Fruit fly (Drosophila melanogaster) whole organism, embryonic: ENCODE data around the gene CG4615.

Source experiments
- Atf6 ChIP-seq: fragments of 200-800 bp; sonication (Bioruptor generic); IDR thresholded peaks from 2 replicates; pipeline ENCODE4 v1.3.6; 2022; ENCODE audit warnings: missing biosample characterization, missing genetic modification characterization
- C15 ChIP-seq: fragments of 200-800 bp; sonication (Bioruptor generic); IDR thresholded peaks from 3 replicates; pipeline ENCODE4 v1.3.6; 2022; ENCODE audit warnings: missing biosample characterization, missing genetic modification characterization
- CG1024 ChIP-seq: fragments of 200-800 bp; sonication (Bioruptor generic); IDR thresholded peaks from 2 replicates; pipeline ENCODE4 v1.3.6; 2022; ENCODE audit warnings: missing biosample characterization, missing genetic modification characterization
- CG10274 ChIP-seq: fragments of 200-800 bp; sonication (Bioruptor generic); optimal IDR thresholded peaks from 3 replicates; lab custom pipeline; 2017; ENCODE audit warnings: missing biosample characterization, mild to moderate bottlenecking, missing genetic modification characterization
- CG10366 ChIP-seq: fragments of 200-800 bp; sonication (Bioruptor generic); IDR thresholded peaks from 2 replicates; pipeline ENCODE4 v1.3.6; 2022; ENCODE audit warnings: missing biosample characterization, missing genetic modification characterization
- CG10979 ChIP-seq: fragments of 200-800 bp; sonication (Bioruptor generic); optimal IDR thresholded peaks from 2 replicates; lab custom pipeline; 2018; ENCODE audit warnings: missing biosample characterization, mild to moderate bottlenecking, missing genetic modification characterization, moderate library complexity
- CG11696 ChIP-seq: fragments of 200-800 bp; sonication (Bioruptor generic); IDR thresholded peaks from 2 replicates; pipeline ENCODE4 v1.3.6; 2022; ENCODE audit warnings: missing biosample characterization, missing genetic modification characterization
- CG12104 ChIP-seq: fragments of 200-800 bp; sonication (Bioruptor generic); optimal IDR thresholded peaks from 3 replicates; lab custom pipeline; 2016; ENCODE audit warnings: missing biosample characterization, missing genetic modification characterization
- CG13287 ChIP-seq: fragments of 200-800 bp; sonication (Bioruptor generic); IDR thresholded peaks from 2 replicates; pipeline ENCODE4 v1.3.6; 2022; ENCODE audit warnings: missing biosample characterization, missing genetic modification characterization; ENCODE audit not compliant: partially characterized antibody
- CG14014 ChIP-seq: fragments of 200-800 bp; sonication (Bioruptor generic); IDR thresholded peaks from 2 replicates; pipeline ENCODE4 v1.3.6; 2022; ENCODE audit warnings: missing biosample characterization, missing genetic modification characterization
- CG14667 ChIP-seq: fragments of 200-800 bp; sonication (Bioruptor generic); IDR thresholded peaks from 2 replicates; pipeline ENCODE4 v1.3.6; 2022; ENCODE audit warnings: missing biosample characterization, missing genetic modification characterization
- CG1792 ChIP-seq: fragments of 200-800 bp; sonication (Bioruptor generic); optimal IDR thresholded peaks from 2 replicates; lab custom pipeline; 2016; ENCODE audit warnings: missing biosample characterization, missing genetic modification characterization
- CG2129 ChIP-seq: fragments of 200-800 bp; sonication (Bioruptor generic); IDR thresholded peaks from 2 replicates; pipeline ENCODE4 v1.3.6; 2022; ENCODE audit warnings: missing biosample characterization, missing genetic modification characterization; ENCODE audit not compliant: partially characterized antibody
- CG31388 ChIP-seq: fragments of 200-800 bp; sonication (Bioruptor generic); optimal IDR thresholded peaks from 2 replicates; lab custom pipeline; 2016; ENCODE audit warnings: missing biosample characterization, missing genetic modification characterization
- CG32532 ChIP-seq: fragments of 200-800 bp; sonication (Bioruptor generic); IDR thresholded peaks from 2 replicates; pipeline ENCODE4 v1.3.6; 2022; ENCODE audit warnings: missing biosample characterization, missing genetic modification characterization
- CG4424 ChIP-seq: fragments of 200-800 bp; sonication (Bioruptor generic); optimal IDR thresholded peaks from 3 replicates; lab custom pipeline; 2016; ENCODE audit warnings: missing biosample characterization, missing genetic modification characterization
- CG9876 ChIP-seq: fragments of 200-800 bp; sonication (Bioruptor generic); optimal IDR thresholded peaks from 2 replicates; lab custom pipeline; 2016; ENCODE audit warnings: missing biosample characterization, missing genetic modification characterization
- CG9932 ChIP-seq: fragments of 200-800 bp; sonication (Bioruptor generic); IDR thresholded peaks from 2 replicates; pipeline ENCODE4 v1.3.6; 2022; ENCODE audit warnings: missing biosample characterization, missing genetic modification characterization
- CHES-1-like ChIP-seq: fragments of 200-800 bp; sonication (Bioruptor generic); optimal IDR thresholded peaks from 2 replicates; lab custom pipeline; 2016; ENCODE audit warnings: missing biosample characterization, missing genetic modification characterization
- Camta ChIP-seq: fragments of 200-800 bp; sonication (Bioruptor generic); optimal IDR thresholded peaks from 2 replicates; lab custom pipeline; 2016; ENCODE audit warnings: missing biosample characterization, missing genetic modification characterization
- CrebB ChIP-seq: fragments of 200-800 bp; sonication (Bioruptor generic); optimal IDR thresholded peaks from 3 replicates; lab custom pipeline; 2018; ENCODE audit warnings: missing biosample characterization, mild to moderate bottlenecking, missing genetic modification characterization
- D19B ChIP-seq: fragments of 200-800 bp; sonication (Bioruptor generic); optimal IDR thresholded peaks from 2 replicates; lab custom pipeline; 2017; ENCODE audit warnings: missing biosample characterization, mild to moderate bottlenecking, missing genetic modification characterization
- Dip2 ChIP-seq: fragments of 200-800 bp; sonication (Bioruptor generic); IDR thresholded peaks from 2 replicates; pipeline ENCODE4 v1.3.6; 2022; ENCODE audit warnings: missing biosample characterization, missing genetic modification characterization
- Drgx ChIP-seq: fragments of 200-800 bp; sonication (Bioruptor generic); IDR thresholded peaks from 2 replicates; pipeline ENCODE4 v1.3.6; 2022; ENCODE audit warnings: missing biosample characterization, missing genetic modification characterization
- Eip74EF ChIP-seq, 2 experiments: fragments of 200-800 bp in 1 of 2; fragments of >200 bp in 1 of 2; sonication (Bioruptor generic) in 1 of 2; optimal IDR thresholded peaks; 2 replicates each; lab custom pipeline; 2017 to 2019; ENCODE audit warnings: missing biosample characterization in 2 of 2, missing genetic modification characterization in 2 of 2, mild to moderate bottlenecking in 1 of 2, moderate library complexity in 1 of 2
- Hr78 ChIP-seq, 2 experiments: fragments of 200-800 bp in 1 of 2; fragments of >200 bp in 1 of 2; sonication (Bioruptor generic) in 1 of 2; optimal IDR thresholded peaks; 2 replicates each; lab custom pipeline; 2017 to 2019; ENCODE audit warnings: missing biosample characterization in 2 of 2, missing genetic modification characterization in 2 of 2, mild to moderate bottlenecking in 1 of 2, moderate library complexity in 1 of 2
- MTF-1 ChIP-seq: fragments of 200-800 bp; sonication (Bioruptor generic); optimal IDR thresholded peaks from 2 replicates; lab custom pipeline; 2018; ENCODE audit warnings: missing biosample characterization, mild to moderate bottlenecking, missing genetic modification characterization, borderline replicate concordance
- Med ChIP-seq: fragments of 200-800 bp; sonication (Bioruptor generic); peaks from one replicate; lab custom pipeline; 2016; ENCODE audit warnings: missing biosample characterization, missing genetic modification characterization, mild to moderate bottlenecking, inconsistent platforms, moderate library complexity
- Meics ChIP-seq: fragments of 200-800 bp; sonication (Bioruptor generic); optimal IDR thresholded peaks from 2 replicates; lab custom pipeline; 2017; ENCODE audit warnings: missing biosample characterization, mild to moderate bottlenecking, missing genetic modification characterization
- Poxn ChIP-seq: fragments of 200-800 bp; sonication (Bioruptor generic); IDR thresholded peaks from 2 replicates; pipeline ENCODE4 v1.3.6; 2022; ENCODE audit warnings: missing biosample characterization, missing genetic modification characterization
- Sox100B ChIP-seq: fragments of 200-800 bp; sonication (Bioruptor generic); optimal IDR thresholded peaks from 3 replicates; lab custom pipeline; 2018; ENCODE audit warnings: missing biosample characterization, mild to moderate bottlenecking, missing genetic modification characterization
- Usf ChIP-seq: fragments of 200-800 bp; sonication (Bioruptor generic); optimal IDR thresholded peaks from 2 replicates; lab custom pipeline; 2017; ENCODE audit warnings: missing genotype, missing biosample characterization, missing genetic modification characterization
- ac ChIP-seq: fragments of 200-800 bp; sonication (Bioruptor generic); optimal IDR thresholded peaks from 3 replicates; lab custom pipeline; 2017; ENCODE audit warnings: missing biosample characterization, mild to moderate bottlenecking, missing genetic modification characterization
- bbx ChIP-seq: fragments of 200-800 bp; sonication (Bioruptor generic); IDR thresholded peaks from 2 replicates; pipeline ENCODE4 v1.3.6; 2022; ENCODE audit warnings: missing biosample characterization, missing genetic modification characterization; ENCODE audit not compliant: partially characterized antibody
- dati ChIP-seq: fragments of 200-800 bp; sonication (Bioruptor generic); IDR thresholded peaks from 2 replicates; pipeline ENCODE4 v1.3.6; 2022; ENCODE audit warnings: missing biosample characterization, missing genetic modification characterization
- dpn ChIP-seq, 2 experiments: fragments of 200-800 bp; sonication (Bioruptor generic); optimal IDR thresholded peaks; 3 replicates each; lab custom pipeline; 2016; ENCODE audit warnings: missing biosample characterization in 2 of 2, missing genetic modification characterization in 2 of 2
- fd96Cb ChIP-seq: fragments of 200-800 bp; sonication (Bioruptor generic); optimal IDR thresholded peaks from 2 replicates; lab custom pipeline; 2018; ENCODE audit warnings: missing biosample characterization, mild to moderate bottlenecking, missing genetic modification characterization, moderate library complexity
- hb ChIP-seq: fragments of 200-800 bp; sonication (Bioruptor generic); IDR thresholded peaks from 3 replicates; pipeline ENCODE4 v1.3.6; 2022; ENCODE audit warnings: missing biosample characterization, missing genetic modification characterization; ENCODE audit not compliant: partially characterized antibody
- mld ChIP-seq: fragments of 200-800 bp; sonication (Bioruptor generic); IDR thresholded peaks from 3 replicates; pipeline ENCODE4 v1.3.6; 2022; ENCODE audit warnings: missing biosample characterization, missing genetic modification characterization; ENCODE audit not compliant: partially characterized antibody
- nom ChIP-seq: fragments of 200-800 bp; sonication (Bioruptor generic); optimal IDR thresholded peaks from 2 replicates; lab custom pipeline; 2017; ENCODE audit warnings: missing biosample characterization, missing genetic modification characterization, mild to moderate bottlenecking, moderate library complexity, missing genetic modification reagents
- odd ChIP-seq: fragments of 200-800 bp; sonication (Bioruptor generic); optimal IDR thresholded peaks from 2 replicates; lab custom pipeline; 2017; ENCODE audit warnings: missing biosample characterization, mild to moderate bottlenecking, missing genetic modification characterization
- phol ChIP-seq: fragments of 200-800 bp; sonication (Bioruptor generic); optimal IDR thresholded peaks from 3 replicates; lab custom pipeline; 2018; ENCODE audit warnings: missing biosample characterization, mild to moderate bottlenecking, missing genetic modification characterization, moderate library complexity
- repo ChIP-seq: fragments of 200-800 bp; sonication (Bioruptor generic); optimal IDR thresholded peaks from 2 replicates; lab custom pipeline; 2016; ENCODE audit warnings: missing biosample characterization, missing genetic modification characterization
- rib ChIP-seq: fragments of 200-800 bp; sonication (Bioruptor generic); IDR thresholded peaks from 2 replicates; pipeline ENCODE4 v1.3.6; 2022; ENCODE audit warnings: missing biosample characterization, missing genetic modification characterization
- shn ChIP-seq: fragments of 200-800 bp; sonication (Bioruptor generic); optimal IDR thresholded peaks from 3 replicates; lab custom pipeline; 2016; ENCODE audit warnings: missing biosample characterization, missing genetic modification characterization
- slou ChIP-seq: fragments of 200-800 bp; sonication (Bioruptor generic); optimal IDR thresholded peaks from 3 replicates; lab custom pipeline; 2016; ENCODE audit warnings: missing biosample characterization, missing genetic modification characterization
- sob ChIP-seq: fragments of 200-800 bp; sonication (Bioruptor generic); IDR thresholded peaks from 2 replicates; pipeline ENCODE4 v1.3.6; 2022; ENCODE audit warnings: missing biosample characterization, missing genetic modification characterization
- tx ChIP-seq: fragments of 200-800 bp; sonication (Bioruptor generic); optimal IDR thresholded peaks from 2 replicates; lab custom pipeline; 2016; ENCODE audit warnings: missing biosample characterization, missing genetic modification characterization
- unpg ChIP-seq: fragments of 200-800 bp; sonication (Bioruptor generic); optimal IDR thresholded peaks from 3 replicates; lab custom pipeline; 2018; ENCODE audit warnings: missing biosample characterization, mild to moderate bottlenecking, missing genetic modification characterization, moderate library complexity

The CG4615 gene

DNA sequence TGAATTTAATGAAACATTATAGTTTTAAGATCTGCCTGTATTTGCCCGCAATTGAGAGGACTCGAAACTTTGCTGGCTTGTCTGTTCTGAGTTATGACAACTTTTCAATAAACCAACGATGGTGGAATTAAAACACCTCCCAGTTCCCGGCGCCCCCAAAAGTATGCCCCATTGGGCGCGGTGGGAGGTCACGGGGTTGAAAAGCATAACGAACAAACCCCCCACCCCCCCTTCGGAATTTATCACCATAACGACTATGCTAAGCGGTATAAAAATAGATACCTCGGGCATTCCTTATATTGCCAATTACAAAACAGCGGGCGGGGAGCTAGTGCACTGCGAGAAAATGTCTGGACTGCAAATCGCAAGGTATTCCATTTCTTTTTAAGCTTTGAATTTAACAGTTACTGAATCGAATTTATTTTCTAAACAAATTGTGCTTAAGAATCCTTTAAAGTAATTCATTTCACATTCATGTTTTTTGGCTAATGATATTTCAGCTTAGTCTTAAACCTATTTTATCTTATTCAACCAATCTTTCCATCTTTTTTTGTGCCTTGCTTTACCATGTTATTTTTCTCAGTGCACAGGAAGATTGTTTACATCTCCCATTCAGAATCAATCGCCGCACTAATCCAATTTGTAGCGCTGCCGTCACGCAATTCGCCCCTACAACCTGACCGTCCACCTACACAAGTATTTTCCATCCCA, 643 bp downstream of the CG4615 start (continued):
- no peak for TF ChIP-seq MTF-1 (GFP tag; lab: Kevin White, UChicago)
- TF ChIP-seq ac (GFP tag; lab: Kevin White, UChicago): peak; percentile 47
- peak; percentile 84 for TF ChIP-seq phol (tag; lab: Kevin White, UChicago)
- TF ChIP-seq fd96Cb: peak; percentile 75
- no peak; the same call in 1 of the 2 replicates for TF ChIP-seq dati (GFP tag; lab: Robert Waterston, UW)
- peak; percentile 93 for TF ChIP-seq CHES-1-like (GFP tag; lab: Kevin White, UChicago)
- TF ChIP-seq slou (GFP tag; lab: Kevin White, UChicago): peak; percentile 82
- TF ChIP-seq Hr78 (GFP tag; optimal IDR thresholded peaks at IDR 0.05; lab: Kevin White, UChicago): peak in 1 of 2 experiments; percentile 100
- peak; percentile 77 for TF ChIP-seq CG32532 (GFP tag; lab: Robert Waterston, UW)
- no peak for TF ChIP-seq mld
- TF ChIP-seq odd (GFP tag; lab: Kevin White, UChicago): peak; percentile 84
- TF ChIP-seq CG9932 (GFP tag; lab: Robert Waterston, UW): peak; percentile 70
- peak; percentile 59 for TF ChIP-seq Poxn (GFP tag; lab: Robert Waterston, UW)
- TF ChIP-seq CrebB (tag; lab: Kevin White, UChicago): peak; percentile 77
- no peak for TF ChIP-seq CG1792 (GFP tag; lab: Kevin White, UChicago)
- TF ChIP-seq hb: no peak
- peak; percentile 81 for TF ChIP-seq Meics
- TF ChIP-seq CG11696 (GFP tag; lab: Robert Waterston, UW): peak; percentile 43; the same call in 1 of the 2 replicates
- peak; percentile 91 for TF ChIP-seq unpg (GFP tag; lab: Kevin White, UChicago)
- peak; percentile 85 for TF ChIP-seq CG10979 (tag; lab: Kevin White, UChicago)
- TF ChIP-seq, all 482 proteins: peak for 353

DNA sequence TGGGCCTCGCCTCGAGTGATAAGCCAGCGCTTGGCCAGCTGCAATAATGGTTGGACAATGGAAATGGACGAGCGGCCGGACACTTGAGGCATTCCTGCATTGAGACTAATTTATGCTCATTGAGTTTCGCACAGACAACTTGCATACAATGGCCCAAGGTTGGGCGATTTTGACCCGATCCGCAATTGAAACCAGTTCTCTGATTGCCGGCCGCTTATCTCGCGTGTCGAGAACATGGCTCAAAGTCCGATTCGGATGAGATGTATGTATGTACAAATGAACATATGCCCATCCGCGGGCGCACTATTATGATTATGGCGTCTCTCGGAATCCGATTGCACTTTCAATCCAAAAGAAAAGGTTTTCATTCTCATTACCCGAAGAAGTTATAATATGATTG, 1.4 kb downstream of the CG4615 start:
- TF ChIP-seq CG14667: no peak
- no peak for TF ChIP-seq bbx (GFP tag; lab: Robert Waterston, UW)
- no peak for TF ChIP-seq CG31388
- TF ChIP-seq CG13287 (GFP tag; lab: Robert Waterston, UW): no peak
- TF ChIP-seq CG12104: no peak
- 0 out of 2 replicates have a peak, but pooled peaks have one; percentile 7 for TF ChIP-seq Drgx
- no peak for TF ChIP-seq Dip2 (GFP tag; lab: Robert Waterston, UW)
- TF ChIP-seq Eip74EF (GFP tag; optimal IDR thresholded peaks at IDR 0.05; lab: Kevin White, UChicago): no peak
- TF ChIP-seq D19B (GFP tag; lab: Kevin White, UChicago): no peak
- peak; percentile 7 for TF ChIP-seq Med
- TF ChIP-seq sob (GFP tag; lab: Robert Waterston, UW): no peak
- TF ChIP-seq CG1792 (GFP tag; lab: Kevin White, UChicago): no peak
- no peak for TF ChIP-seq Atf6
- peak; percentile 92 for TF ChIP-seq nom (GFP tag; lab: Kevin White, UChicago)
- TF ChIP-seq CG10366: no peak
- TF ChIP-seq, all 482 proteins: peak for 3

DNA sequence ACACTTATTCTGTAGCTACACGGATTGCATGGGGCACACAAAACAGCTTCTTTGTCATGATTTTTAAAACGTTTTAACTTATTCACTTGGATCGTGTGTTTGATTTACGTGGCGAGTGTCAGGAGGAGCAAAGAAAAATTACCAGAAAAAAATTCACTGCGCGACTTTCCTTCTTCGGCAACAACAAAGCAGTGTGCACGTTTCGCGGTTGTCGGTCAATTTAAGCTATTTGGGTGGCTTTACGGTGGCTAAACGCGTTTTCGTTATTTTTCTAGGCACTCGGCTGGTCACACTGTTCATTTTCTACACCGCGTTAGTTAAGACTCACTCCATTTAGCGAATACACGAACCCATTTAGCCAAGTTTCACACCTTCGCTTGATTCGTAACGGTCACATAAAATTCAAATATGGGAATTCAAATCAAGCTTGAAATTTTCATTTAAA, 4.2 kb downstream of the CG4615 start, which contains the start of gene Sxl:
TSS of gene Sxl (minus strand) at position 195 of the 445 bp plus-strand sequence.
- TF ChIP-seq rib (GFP tag; lab: Robert Waterston, UW) (no peak), repo (peak; percentile 29), CG1024 (GFP tag; lab: Robert Waterston, UW) (no peak), Usf (GFP tag; lab: Kevin White, UChicago) (no peak), shn (GFP tag; lab: Kevin White, UChicago) (no peak), CG10274 (GFP tag; lab: Kevin White, UChicago) (no peak), CG2129 (GFP tag; lab: Robert Waterston, UW) (no peak), CG4424 (GFP tag; lab: Kevin White, UChicago) (no peak), tx (GFP tag; lab: Kevin White, UChicago) (no peak), dpn (GFP tag; optimal IDR thresholded peaks at IDR 0.05; lab: Kevin White, UChicago) (peak in 1 of 2 experiments; percentile 8), CG9876 (no peak), C15 (GFP tag; lab: Robert Waterston, UW) (no peak), Sox100B (GFP tag; lab: Kevin White, UChicago) (no peak), Camta (GFP tag; lab: Kevin White, UChicago) (no peak), CG14014 (GFP tag; lab: Robert Waterston, UW) (peak; percentile 29; the same call in 1 of the 2 replicates)
